Fruit fly (Drosophila melanogaster): Measurements from ENCODE around the gene CG5928.

DNA sequence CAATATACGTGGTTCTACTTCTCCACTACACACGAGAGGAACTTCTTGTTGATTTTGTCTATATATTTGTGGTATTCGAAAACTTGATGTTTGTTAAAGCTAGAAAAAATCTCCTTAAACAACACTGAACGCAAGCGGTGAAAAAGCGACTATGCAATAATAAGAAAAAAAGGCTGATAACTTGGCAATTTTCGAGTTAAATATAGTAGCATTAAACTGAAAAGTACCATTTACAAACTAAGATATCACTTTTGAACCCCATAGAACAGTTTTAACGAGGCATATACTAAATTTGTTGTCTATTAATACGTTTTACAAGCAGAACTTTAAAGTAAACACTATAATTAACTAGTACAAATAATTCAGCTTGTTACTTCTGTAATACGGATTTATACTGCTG, 9.9 kb downstream of the CG5928 start, which contains the start of gene CG4666:
- TF ChIP-seq CTCF (optimal IDR thresholded peaks at IDR 0.05) = no peak
- no peak for TF ChIP-seq CG8478 (optimal IDR thresholded peaks at IDR 0.05)
